Worm (Caenorhabditis elegans): ENCODE results near the gene F59E12.6.

F59E12.6 gene

ce11 chrII:5663180-5663791 is 32.5 kb upstream of the F59E12.6 start:
- no peak for TF ChIP-seq tbx-8 (GFP tag; optimal IDR thresholded peaks at IDR 0.05)
- TF ChIP-seq pha-4 (tag; optimal IDR thresholded peaks at IDR 0.05): no peak
- no peak for TF ChIP-seq ces-1 (GFP tag; optimal IDR thresholded peaks at IDR 0.05)
- TF ChIP-seq ztf-11 (tag; optimal IDR thresholded peaks at IDR 0.05): no peak
- TF ChIP-seq sem-2 (GFP tag; optimal IDR thresholded peaks at IDR 0.05): no peak
- no peak for TF ChIP-seq bed-3 (GFP tag; optimal IDR thresholded peaks at IDR 0.05)
- TF ChIP-seq unc-39 (tag; optimal IDR thresholded peaks at IDR 0.05): no peak
- no peak for TF ChIP-seq blmp-1 (tag; optimal IDR thresholded peaks at IDR 0.05)
- TF ChIP-seq ceh-83 (GFP tag; optimal IDR thresholded peaks at IDR 0.05): no peak
- TF ChIP-seq sptf-1 (tag; optimal IDR thresholded peaks at IDR 0.05): no peak

- TF ChIP-seq unc-120 (tag; optimal IDR thresholded peaks at IDR 0.05; ENCODE audit: poor library complexity, severe bottlenecking) (peak; percentile 93), ceh-83 (GFP tag; optimal IDR thresholded peaks at IDR 0.05) (peak; percentile 90), sem-2 (GFP tag; optimal IDR thresholded peaks at IDR 0.05) (peak; percentile 77), nhr-237 (tag; optimal IDR thresholded peaks at IDR 0.05) (peak; percentile 71), lin-13 (tag; optimal IDR thresholded peaks at IDR 0.05) (no peak), pha-4 (tag; optimal IDR thresholded peaks at IDR 0.05) (peak; percentile 80), elt-3 (tag; optimal IDR thresholded peaks at IDR 0.05) (peak; percentile 76), lsy-2 (tag; optimal IDR thresholded peaks at IDR 0.05) (peak; percentile 70), unc-62 (GFP tag; optimal IDR thresholded peaks at IDR 0.05) (peak; percentile 58), mab-5 (tag; optimal IDR thresholded peaks at IDR 0.05) (no peak), ztf-11 (tag; optimal IDR thresholded peaks at IDR 0.05) (peak; percentile 62), mls-2 (tag; optimal IDR thresholded peaks at IDR 0.05) (peak; percentile 97), blmp-1 (tag; optimal IDR thresholded peaks at IDR 0.05) (no peak), lin-32 (GFP tag; optimal IDR thresholded peaks at IDR 0.05) (peak; percentile 70), ham-2 (GFP tag; optimal IDR thresholded peaks at IDR 0.05) (peak; percentile 96), cnd-1 (tag; optimal IDR thresholded peaks at IDR 0.05) (peak; percentile 78), nhr-76 (tag; optimal IDR thresholded peaks at IDR 0.05) (peak; percentile 54), tbx-8 (GFP tag; optimal IDR thresholded peaks at IDR 0.05) (peak; percentile 34), nhr-2 (tag; optimal IDR thresholded peaks at IDR 0.05) (peak; percentile 38), nhr-28 (tag; optimal IDR thresholded peaks at IDR 0.05) (no peak), ces-1 (GFP tag; optimal IDR thresholded peaks at IDR 0.05) (peak; percentile 61), elt-1 (tag; optimal IDR thresholded peaks at IDR 0.05; ENCODE audit: borderline replicate concordance, insufficient read depth) (no peak), hlh-1 (tag; optimal IDR thresholded peaks at IDR 0.05) (peak; percentile 79), snpc-4 (tag; optimal IDR thresholded peaks at IDR 0.05) (no peak), nhr-12 (tag; optimal IDR thresholded peaks at IDR 0.05) (peak; percentile 23), flh-1 (GFP tag; optimal IDR thresholded peaks at IDR 0.05) (peak; percentile 1), zip-8 (tag; optimal IDR thresholded peaks at IDR 0.05) (no peak), mep-1 (tag; optimal IDR thresholded peaks at IDR 0.05) (peak; percentile 44), drap-1 (GFP tag; optimal IDR thresholded peaks at IDR 0.05) (peak; percentile 90), bed-3 (GFP tag; optimal IDR thresholded peaks at IDR 0.05) (peak; percentile 54), ceh-43 (GFP tag; optimal IDR thresholded peaks at IDR 0.05) (peak; percentile 66), sptf-1 (tag; optimal IDR thresholded peaks at IDR 0.05) (peak; percentile 95), M03D4.4 (tag; optimal IDR thresholded peaks at IDR 0.05) (peak; percentile 86), ceh-39 (tag; optimal IDR thresholded peaks at IDR 0.05) (peak; percentile 73), unc-39 (tag; optimal IDR thresholded peaks at IDR 0.05) (no peak)
These were observed 31.0 kb upstream of the F59E12.6 start for ce11 chrII:5661735-5662177.

DNA sequence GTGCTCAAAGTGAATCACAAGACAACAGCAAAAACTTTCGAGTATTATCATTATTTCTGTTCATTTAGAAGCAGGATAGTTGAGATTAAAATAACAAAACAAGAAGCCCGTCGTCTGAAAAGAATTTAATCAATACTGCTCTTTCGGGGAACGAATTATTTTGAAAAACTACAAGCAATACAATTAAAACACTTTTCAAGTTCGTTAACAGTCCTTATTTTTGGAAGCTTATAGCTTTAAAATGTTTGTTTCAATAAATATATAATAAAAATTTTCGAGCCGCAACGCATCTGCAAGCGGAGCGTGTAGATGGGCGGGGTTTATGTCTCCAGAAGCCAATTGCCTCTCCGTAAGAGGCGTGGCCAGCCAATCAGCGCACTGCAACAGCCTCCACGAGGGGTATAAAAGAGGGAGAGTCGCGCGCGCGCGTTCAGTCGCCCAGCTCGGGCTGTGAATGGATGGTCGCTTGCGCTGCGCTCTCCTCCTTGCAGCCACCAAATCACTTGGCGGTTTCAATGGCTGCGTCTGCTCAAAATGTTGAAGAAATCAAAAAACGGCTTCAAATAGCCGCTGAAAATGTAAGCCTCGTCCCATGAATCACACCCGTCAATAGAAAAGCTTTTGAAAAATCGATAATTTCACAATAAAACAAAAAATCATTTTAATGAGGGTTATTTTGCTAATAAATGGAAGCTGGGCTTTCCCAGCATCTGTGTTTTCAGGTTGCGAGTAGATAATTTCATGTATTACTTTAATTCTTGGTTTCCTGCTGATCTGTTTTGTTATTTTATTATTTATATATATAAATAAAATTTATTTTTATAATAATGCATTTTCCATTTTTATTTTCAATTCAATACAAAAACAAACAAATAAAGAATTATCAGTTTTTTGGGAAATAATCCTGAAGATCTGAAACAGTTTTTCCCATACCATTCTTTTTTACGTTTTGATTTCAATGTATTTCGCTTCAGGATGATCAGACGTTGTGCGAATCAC is 30.3 kb upstream of the F59E12.6 start, which contains the start of the genes ift-43 and mdt-26:
Gene ift-43 (minus strand): TSS at position 51 of the 999 bp plus-strand sequence.
Gene mdt-26 (plus strand): TSS at position 446 of the 999 bp plus-strand sequence.
- TF ChIP-seq pha-4 (tag; optimal IDR thresholded peaks at IDR 0.05) (peak; percentile 53), nhr-28 (tag; optimal IDR thresholded peaks at IDR 0.05) (no peak), ztf-11 (tag; optimal IDR thresholded peaks at IDR 0.05) (peak; percentile 20), mep-1 (tag; optimal IDR thresholded peaks at IDR 0.05) (peak; percentile 42), lin-32 (GFP tag; optimal IDR thresholded peaks at IDR 0.05) (no peak), lsy-2 (tag; optimal IDR thresholded peaks at IDR 0.05) (peak; percentile 86), unc-62 (GFP tag; optimal IDR thresholded peaks at IDR 0.05) (peak; percentile 42), bed-3 (GFP tag; optimal IDR thresholded peaks at IDR 0.05) (no peak), lin-13 (tag; optimal IDR thresholded peaks at IDR 0.05) (peak; percentile 73), snpc-4 (tag; optimal IDR thresholded peaks at IDR 0.05) (no peak), nhr-76 (tag; optimal IDR thresholded peaks at IDR 0.05) (no peak), ceh-39 (tag; optimal IDR thresholded peaks at IDR 0.05) (no peak), ceh-43 (GFP tag; optimal IDR thresholded peaks at IDR 0.05) (no peak), hlh-1 (tag; optimal IDR thresholded peaks at IDR 0.05) (peak; percentile 55), blmp-1 (tag; optimal IDR thresholded peaks at IDR 0.05) (no peak), sptf-1 (tag; optimal IDR thresholded peaks at IDR 0.05) (peak; percentile 85), drap-1 (GFP tag; optimal IDR thresholded peaks at IDR 0.05) (peak; percentile 70), unc-120 (tag; optimal IDR thresholded peaks at IDR 0.05; ENCODE audit: poor library complexity, severe bottlenecking) (peak; percentile 74), cnd-1 (tag; optimal IDR thresholded peaks at IDR 0.05) (peak; percentile 80), nhr-237 (tag; optimal IDR thresholded peaks at IDR 0.05) (no peak), ham-2 (GFP tag; optimal IDR thresholded peaks at IDR 0.05) (peak; percentile 78), ces-1 (GFP tag; optimal IDR thresholded peaks at IDR 0.05) (peak; percentile 36), elt-3 (tag; optimal IDR thresholded peaks at IDR 0.05) (no peak), M03D4.4 (tag; optimal IDR thresholded peaks at IDR 0.05) (peak; percentile 67), elt-1 (tag; optimal IDR thresholded peaks at IDR 0.05; ENCODE audit: borderline replicate concordance, insufficient read depth) (no peak), zip-8 (tag; optimal IDR thresholded peaks at IDR 0.05) (no peak), flh-1 (GFP tag; optimal IDR thresholded peaks at IDR 0.05) (peak; percentile 32), mab-5 (tag; optimal IDR thresholded peaks at IDR 0.05) (peak; percentile 48), sem-2 (GFP tag; optimal IDR thresholded peaks at IDR 0.05) (no peak), unc-39 (tag; optimal IDR thresholded peaks at IDR 0.05) (no peak), mls-2 (tag; optimal IDR thresholded peaks at IDR 0.05) (peak; percentile 40)

Measured in whole organism, mixed stage, embryonic.